Worm (Caenorhabditis elegans) whole organism, early embryonic: ENCODE results near the gene str-123.

Experiments
- B0310.2 ChIP-seq: sonication (generic microtip); optimal IDR thresholded peaks from 2 replicates; lab custom pipeline; 2016; ENCODE audit warnings: mild to moderate bottlenecking, missing genetic modification characterization, missing compliant biosample characterization
- F13C5.2 ChIP-seq: sonication (generic microtip); optimal IDR thresholded peaks from 2 replicates; lab custom pipeline; 2017; ENCODE audit warnings: mild to moderate bottlenecking, missing genetic modification characterization, inconsistent platforms, missing compliant biosample characterization
- aly-1 ChIP-seq: sonication (generic microtip); optimal IDR thresholded peaks from 2 replicates; lab custom pipeline; 2016; ENCODE audit warnings: missing genetic modification characterization, missing compliant biosample characterization
- ama-1 ChIP-seq: fragments of 150-350 bp; optimal IDR thresholded peaks from 2 replicates; lab custom pipeline; 2014
- ceh-36 ChIP-seq: sonication (generic microtip); optimal IDR thresholded peaks from 2 replicates; lab custom pipeline; 2016; ENCODE audit warnings: missing genetic modification characterization, inconsistent platforms, missing compliant biosample characterization
- ets-7 ChIP-seq: sonication (generic microtip); optimal IDR thresholded peaks from 2 replicates; lab custom pipeline; 2016; ENCODE audit warnings: missing genotype, missing genetic modification characterization, missing compliant biosample characterization
- flt-1 ChIP-seq: fragments of 200-800 bp; sonication (Bioruptor generic); IDR thresholded peaks from 2 replicates; pipeline ENCODE4 v1.3.6; 2022; ENCODE audit warnings: missing genetic modification characterization, missing compliant biosample characterization
- hmbx-1 ChIP-seq: sonication (generic microtip); optimal IDR thresholded peaks from 2 replicates; lab custom pipeline; 2016; ENCODE audit warnings: mild to moderate bottlenecking, missing genetic modification characterization, missing compliant biosample characterization
- hmg-4 ChIP-seq: fragments of 200-800 bp; sonication (Bioruptor generic); optimal IDR thresholded peaks from 2 replicates; lab custom pipeline; 2018; ENCODE audit warnings: mild to moderate bottlenecking, missing genetic modification characterization, missing compliant biosample characterization
- hnd-1 ChIP-seq: sonication (generic microtip); optimal IDR thresholded peaks from 2 replicates; lab custom pipeline; 2016; ENCODE audit warnings: missing genetic modification characterization, missing compliant biosample characterization
- scrt-1 ChIP-seq: fragments of 200-800 bp; sonication (Bioruptor generic); IDR thresholded peaks from 2 replicates; pipeline ENCODE4 v1.3.6; 2022; ENCODE audit warnings: missing genetic modification characterization, missing compliant biosample characterization
- sea-1 ChIP-seq: fragments of 200-800 bp; sonication (Bioruptor generic); conservative IDR thresholded peaks from 2 replicates; pipeline ENCODE4 v1.3.6; 2022; ENCODE audit warnings: missing genetic modification characterization, missing compliant biosample characterization
- tra-4 ChIP-seq: sonication (generic microtip); optimal IDR thresholded peaks from 2 replicates; lab custom pipeline; 2017; ENCODE audit warnings: missing genetic modification characterization, missing compliant biosample characterization

- TF ChIP-seq ceh-36 (no peak), scrt-1 (GFP tag; lab: Robert Waterston, UW) (no peak), ama-1 (lab: Kevin White, UChicago) (no peak), hmg-4 (GFP tag; lab: Kevin White, UChicago) (no peak), hnd-1 (tag; lab: Kevin White, UChicago) (no peak), sea-1 (no peak), ets-7 (tag; lab: Kevin White, UChicago) (no peak), tra-4 (no peak), aly-1 (tag; lab: Kevin White, UChicago) (no peak), B0310.2 (tag; lab: Kevin White, UChicago) (no peak), F13C5.2 (tag; lab: Kevin White, UChicago) (no peak), hmbx-1 (no peak), flt-1 (no peak)
Observed at ce11 chrX:12792554-12792953, 2.4 kb downstream of the str-123 start, which contains the start of gene abf-5.
